Fruit fly (Drosophila melanogaster): Measurements from ENCODE around the gene IntS11.

Gene IntS11

dm6 chr3R:29774360-29775193, 29.4 kb downstream of the IntS11 start (continued):
- TF ChIP-seq Dbx (GFP tag; IDR thresholded peaks at IDR 0.05) (peak; percentile 13; the same call in 1 of the 3 replicates), ara (GFP tag; IDR thresholded peaks at IDR 0.05) (no peak), crol (GFP tag; IDR thresholded peaks at IDR 0.05) (peak; percentile 70; the same call in 1 of the 2 replicates), pho (GFP tag; optimal IDR thresholded peaks at IDR 0.05) (no peak), CG11695 (GFP tag; IDR thresholded peaks at IDR 0.05) (no peak), CG18599 (GFP tag; optimal IDR thresholded peaks at IDR 0.05) (no peak), MTF-1 (GFP tag; optimal IDR thresholded peaks at IDR 0.05; ENCODE audit: borderline replicate concordance) (no peak), D19B (GFP tag; optimal IDR thresholded peaks at IDR 0.05) (no peak), bowl (GFP tag; IDR thresholded peaks at IDR 0.05) (no peak), gt (GFP tag; IDR thresholded peaks at IDR 0.05) (no peak), CG12391 (tag; optimal IDR thresholded peaks at IDR 0.05) (no peak), sd (tag; optimal IDR thresholded peaks at IDR 0.05) (peak; percentile 98), bbx (GFP tag; IDR thresholded peaks at IDR 0.05; ENCODE audit: partially characterized antibody) (peak; percentile 71), Jarid2 (GFP tag; optimal IDR thresholded peaks at IDR 0.05) (no peak), vvl (GFP tag; IDR thresholded peaks at IDR 0.05) (peak; percentile 43; the same call in 1 of the 2 replicates), CG12659 (GFP tag; optimal IDR thresholded peaks at IDR 0.05) (no peak), CG1529 (GFP tag; optimal IDR thresholded peaks at IDR 0.05) (no peak), Lpt (GFP tag; optimal IDR thresholded peaks at IDR 0.05) (no peak), eve (GFP tag; optimal IDR thresholded peaks at IDR 0.05) (no peak), Atf-2 (GFP tag; optimal IDR thresholded peaks at IDR 0.05) (no peak), CG9609 (GFP tag; optimal IDR thresholded peaks at IDR 0.05) (no peak), sim (GFP tag; IDR thresholded peaks at IDR 0.05) (no peak), hkb (optimal IDR thresholded peaks at IDR 0.05) (no peak), hkb (GFP tag; IDR thresholded peaks at IDR 0.05) (no peak), CG6854 (GFP tag; optimal IDR thresholded peaks at IDR 0.05) (peak; percentile 53), Deaf1 (tag; optimal IDR thresholded peaks at IDR 0.05) (no peak), ab (GFP tag; optimal IDR thresholded peaks at IDR 0.05) (no peak), bab2 (GFP tag; optimal IDR thresholded peaks at IDR 0.05) (no peak), chn (GFP tag; optimal IDR thresholded peaks at IDR 0.05) (no peak), CG6689 (GFP tag; IDR thresholded peaks at IDR 0.05) (no peak), CG3281 (GFP tag; optimal IDR thresholded peaks at IDR 0.05) (no peak), CG9817 (tag; optimal IDR thresholded peaks at IDR 0.05) (no peak), h (optimal IDR thresholded peaks at IDR 0.05) (no peak), Dad (GFP tag; optimal IDR thresholded peaks at IDR 0.05) (no peak), Hr51 (GFP tag; optimal IDR thresholded peaks at IDR 0.05) (no peak), rib (GFP tag; IDR thresholded peaks at IDR 0.05) (no peak), run (tag; optimal IDR thresholded peaks at IDR 0.05) (peak; percentile 24), CG11085 (GFP tag; IDR thresholded peaks at IDR 0.05) (no peak), pum (GFP tag; optimal IDR thresholded peaks at IDR 0.05) (no peak), dpn (GFP tag; optimal IDR thresholded peaks at IDR 0.05) (no peak), CG2678 (tag; optimal IDR thresholded peaks at IDR 0.05) (no peak)

Data from whole organism, embryonic.